Fruit fly (Drosophila melanogaster) whole organism, embryonic: ENCODE results near the gene CG46465.

Source experiments
- Adf1 ChIP-seq: fragments of 200-800 bp; sonication (Bioruptor generic); IDR thresholded peaks from 2 replicates; pipeline ENCODE4 v1.3.6; 2022; ENCODE audit warnings: missing biosample characterization, missing genetic modification characterization
- Aef1 ChIP-seq: fragments of 200-800 bp; sonication (Bioruptor generic); IDR thresholded peaks from 3 replicates; pipeline ENCODE4 v1.3.6; 2022; ENCODE audit warnings: missing biosample characterization, missing genetic modification characterization
- Awh ChIP-seq: fragments of 200-800 bp; sonication (Bioruptor generic); IDR thresholded peaks from 2 replicates; pipeline ENCODE4, ENCODE4 v1.3.6; 2022; ENCODE audit warnings: missing biosample characterization, missing genetic modification characterization
- CG10366 ChIP-seq: fragments of 200-800 bp; sonication (Bioruptor generic); IDR thresholded peaks from 2 replicates; pipeline ENCODE4 v1.3.6; 2022; ENCODE audit warnings: missing biosample characterization, missing genetic modification characterization
- CG10979 ChIP-seq: fragments of 200-800 bp; sonication (Bioruptor generic); optimal IDR thresholded peaks from 2 replicates; lab custom pipeline; 2018; ENCODE audit warnings: missing biosample characterization, mild to moderate bottlenecking, missing genetic modification characterization, moderate library complexity
- CG12769 ChIP-seq: fragments of 200-800 bp; sonication (Bioruptor generic); optimal IDR thresholded peaks from 2 replicates; lab custom pipeline; 2019; ENCODE audit warnings: missing biosample characterization, mild to moderate bottlenecking, missing genetic modification characterization, moderate library complexity
- CG12942 ChIP-seq: fragments of 200-800 bp; sonication (Bioruptor generic); optimal IDR thresholded peaks from 3 replicates; lab custom pipeline; 2016; ENCODE audit warnings: missing biosample characterization, missing genetic modification characterization
- CG13287 ChIP-seq: fragments of 200-800 bp; sonication (Bioruptor generic); IDR thresholded peaks from 2 replicates; pipeline ENCODE4 v1.3.6; 2022; ENCODE audit warnings: missing biosample characterization, missing genetic modification characterization; ENCODE audit not compliant: partially characterized antibody
- CG13296 ChIP-seq: fragments of 200-800 bp; sonication (Bioruptor generic); optimal IDR thresholded peaks from 3 replicates; lab custom pipeline; 2018; ENCODE audit warnings: missing biosample characterization, mild to moderate bottlenecking, missing genetic modification characterization
- CG13424 ChIP-seq: fragments of 200-800 bp; sonication (Bioruptor generic); optimal IDR thresholded peaks from 2 replicates; lab custom pipeline; 2019; ENCODE audit warnings: missing biosample characterization, mild to moderate bottlenecking, missing genetic modification characterization, moderate library complexity
- CG14050 ChIP-seq: fragments of 200-800 bp; sonication (Bioruptor generic); IDR thresholded peaks from 3 replicates; pipeline ENCODE4 v1.3.6; 2022; ENCODE audit warnings: missing biosample characterization, missing genetic modification characterization
- CG14667 ChIP-seq: fragments of 200-800 bp; sonication (Bioruptor generic); IDR thresholded peaks from 2 replicates; pipeline ENCODE4 v1.3.6; 2022; ENCODE audit warnings: missing biosample characterization, missing genetic modification characterization
- CG15514 ChIP-seq: fragments of 200-800 bp; sonication (Bioruptor generic); optimal IDR thresholded peaks from 3 replicates; lab custom pipeline; 2017; ENCODE audit warnings: missing biosample characterization, missing genetic modification characterization, mild to moderate bottlenecking, moderate library complexity, missing genetic modification reagents
- CG17802 ChIP-seq: fragments of 200-800 bp; sonication (Bioruptor generic); optimal IDR thresholded peaks from 2 replicates; lab custom pipeline; 2018; ENCODE audit warnings: missing biosample characterization, mild to moderate bottlenecking, missing genetic modification characterization, moderate library complexity
- CG1792 ChIP-seq: fragments of 200-800 bp; sonication (Bioruptor generic); optimal IDR thresholded peaks from 2 replicates; lab custom pipeline; 2016; ENCODE audit warnings: missing biosample characterization, missing genetic modification characterization
- CG2678 ChIP-seq: fragments of 200-800 bp; sonication (Bioruptor generic); optimal IDR thresholded peaks from 3 replicates; lab custom pipeline; 2019; ENCODE audit warnings: missing biosample characterization, mild to moderate bottlenecking, missing genetic modification characterization, moderate library complexity
- CG3995 ChIP-seq: fragments of 200-800 bp; sonication (Bioruptor generic); optimal IDR thresholded peaks from 3 replicates; lab custom pipeline; 2016; ENCODE audit warnings: missing biosample characterization, missing genetic modification characterization
- CG4424 ChIP-seq: fragments of 200-800 bp; sonication (Bioruptor generic); optimal IDR thresholded peaks from 3 replicates; lab custom pipeline; 2016; ENCODE audit warnings: missing biosample characterization, missing genetic modification characterization
- CG4820 ChIP-seq: fragments of 200-800 bp; sonication (Bioruptor generic); optimal IDR thresholded peaks from 3 replicates; lab custom pipeline; 2016; ENCODE audit warnings: missing biosample characterization, missing genetic modification characterization
- CG4854 ChIP-seq: fragments of 200-800 bp; sonication (Bioruptor generic); optimal IDR thresholded peaks from 2 replicates; lab custom pipeline; 2016; ENCODE audit warnings: missing biosample characterization, missing genetic modification characterization, inconsistent platforms
- CG5180 ChIP-seq: fragments of 200-800 bp; sonication (Bioruptor generic); optimal IDR thresholded peaks from 3 replicates; lab custom pipeline; 2017; ENCODE audit warnings: missing biosample characterization, missing genetic modification characterization, mild to moderate bottlenecking, moderate library complexity, missing genetic modification reagents
- CG7271 ChIP-seq: fragments of 200-800 bp; sonication (Bioruptor generic); optimal IDR thresholded peaks from 2 replicates; lab custom pipeline; 2018; ENCODE audit warnings: missing biosample characterization, mild to moderate bottlenecking, missing genetic modification characterization, moderate library complexity
- CG7745 ChIP-seq: fragments of 200-800 bp; sonication (Bioruptor generic); optimal IDR thresholded peaks from 2 replicates; lab custom pipeline; 2018; ENCODE audit warnings: missing biosample characterization, mild to moderate bottlenecking, missing genetic modification characterization, moderate library complexity
- CG8290 ChIP-seq, 3 experiments: fragments of 200-800 bp; sonication (Bioruptor generic); optimal IDR thresholded peaks; 2 replicates each; lab custom pipeline; 2016 to 2019; ENCODE audit warnings: missing biosample characterization in 3 of 3, missing genetic modification characterization in 3 of 3, mild to moderate bottlenecking in 2 of 3, moderate library complexity in 1 of 3
- CG9876 ChIP-seq: fragments of 200-800 bp; sonication (Bioruptor generic); optimal IDR thresholded peaks from 2 replicates; lab custom pipeline; 2016; ENCODE audit warnings: missing biosample characterization, missing genetic modification characterization
- D19B ChIP-seq: fragments of 200-800 bp; sonication (Bioruptor generic); optimal IDR thresholded peaks from 2 replicates; lab custom pipeline; 2017; ENCODE audit warnings: missing biosample characterization, mild to moderate bottlenecking, missing genetic modification characterization
- Doc2 ChIP-seq: fragments of 200-800 bp; sonication (Bioruptor generic); IDR thresholded peaks from 2 replicates; pipeline ENCODE4 v1.3.6; 2022; ENCODE audit warnings: missing biosample characterization, missing genetic modification characterization
- ERR ChIP-seq: fragments of 200-800 bp; sonication (Bioruptor generic); optimal IDR thresholded peaks from 2 replicates; lab custom pipeline; 2016; ENCODE audit warnings: missing biosample characterization, missing genetic modification characterization
- HLHmδ ChIP-seq: fragments of 200-800 bp; sonication (Bioruptor generic); optimal IDR thresholded peaks from 2 replicates; lab custom pipeline; 2018; ENCODE audit warnings: missing biosample characterization, mild to moderate bottlenecking, missing genetic modification characterization, moderate library complexity
- HmgZ ChIP-seq: fragments of 200-800 bp; sonication (Bioruptor generic); optimal IDR thresholded peaks from 2 replicates; lab custom pipeline; 2018; ENCODE audit warnings: missing biosample characterization, mild to moderate bottlenecking, missing genetic modification characterization
- Hmr ChIP-seq: fragments of 200-800 bp; sonication (Bioruptor generic); optimal IDR thresholded peaks from 3 replicates; lab custom pipeline; 2017; ENCODE audit warnings: mild to moderate bottlenecking, missing biosample characterization, missing genetic modification reagents, missing genetic modification characterization
- Hsf ChIP-seq: fragments of 200-800 bp; sonication (Bioruptor generic); optimal IDR thresholded peaks from 3 replicates; lab custom pipeline; 2016; ENCODE audit warnings: missing biosample characterization, missing genetic modification characterization
- MESR4 ChIP-seq: fragments of 200-800 bp; sonication (Bioruptor generic); optimal IDR thresholded peaks from 2 replicates; lab custom pipeline; 2018; ENCODE audit warnings: missing biosample characterization, mild to moderate bottlenecking, missing genetic modification characterization, moderate library complexity
- Max ChIP-seq: fragments of 200-800 bp; sonication (Bioruptor generic); optimal IDR thresholded peaks from 2 replicates; lab custom pipeline; 2016; ENCODE audit warnings: missing biosample characterization, mild to moderate bottlenecking, missing genetic modification characterization
- PHDP ChIP-seq: fragments of 200-800 bp; sonication (Bioruptor generic); optimal IDR thresholded peaks from 3 replicates; lab custom pipeline; 2018; ENCODE audit warnings: missing biosample characterization, mild to moderate bottlenecking, missing genetic modification characterization, moderate library complexity
- Six4 ChIP-seq: fragments of 200-800 bp; sonication (Bioruptor generic); optimal IDR thresholded peaks from 2 replicates; lab custom pipeline; 2016; ENCODE audit warnings: missing biosample characterization, missing genetic modification characterization
- Stat92E ChIP-seq, 3 experiments: fragments of >200 bp in 2 of 3; fragments of 200-800 bp in 1 of 3; sonication (Bioruptor generic) in 1 of 3; optimal IDR thresholded peaks; 2 replicates each; lab custom pipeline; 2017 to 2019; ENCODE audit warnings: missing biosample characterization in 3 of 3, missing genetic modification characterization in 3 of 3, mild to moderate bottlenecking in 1 of 3, moderate library complexity in 1 of 3
- abd-A ChIP-seq: fragments of 200-800 bp; sonication (Bioruptor generic); optimal IDR thresholded peaks from 3 replicates; lab custom pipeline; 2019; ENCODE audit warnings: missing biosample characterization, mild to moderate bottlenecking, missing genetic modification characterization, moderate library complexity
- ash1 ChIP-seq: fragments of 200-800 bp; sonication (Bioruptor generic); optimal IDR thresholded peaks from 2 replicates; lab custom pipeline; 2018; ENCODE audit warnings: missing biosample characterization, mild to moderate bottlenecking, missing genetic modification characterization
- bowl ChIP-seq: fragments of 200-800 bp; sonication (Bioruptor generic); IDR thresholded peaks from 2 replicates; pipeline ENCODE4 v1.3.6; 2022; ENCODE audit warnings: missing biosample characterization, missing genetic modification characterization
- btn ChIP-seq: fragments of 200-800 bp; sonication (Bioruptor generic); optimal IDR thresholded peaks from 2 replicates; lab custom pipeline; 2016; ENCODE audit warnings: missing biosample characterization, missing genetic modification characterization
- en ChIP-seq: fragments of 200-800 bp; sonication (Bioruptor generic); optimal IDR thresholded peaks from 2 replicates; lab custom pipeline; 2016; ENCODE audit warnings: missing biosample characterization, missing genetic modification characterization
- fd102C ChIP-seq: fragments of 200-800 bp; sonication (Bioruptor generic); optimal IDR thresholded peaks from 2 replicates; lab custom pipeline; 2018; ENCODE audit warnings: missing biosample characterization, mild to moderate bottlenecking, missing genetic modification characterization, moderate library complexity
- inv ChIP-seq: fragments of 200-800 bp; sonication (Bioruptor generic); IDR thresholded peaks from 2 replicates; pipeline ENCODE4 v1.3.6; 2022; ENCODE audit warnings: missing biosample characterization, missing genetic modification characterization; ENCODE audit not compliant: partially characterized antibody
- nau ChIP-seq: fragments of 200-800 bp; sonication (Bioruptor generic); optimal IDR thresholded peaks from 3 replicates; lab custom pipeline; 2017; ENCODE audit warnings: missing biosample characterization, mild to moderate bottlenecking, missing genetic modification characterization, missing genetic modification reagents
- psq ChIP-seq: fragments of 200-800 bp; sonication (Bioruptor generic); optimal IDR thresholded peaks from 2 replicates; lab custom pipeline; 2017; ENCODE audit warnings: missing biosample characterization, missing genetic modification characterization
- ranshi ChIP-seq: fragments of 200-800 bp; sonication (Bioruptor generic); IDR thresholded peaks from 2 replicates; pipeline ENCODE4 v1.3.6; 2022; ENCODE audit warnings: missing biosample characterization, missing genetic modification characterization
- sima ChIP-seq: fragments of 200-800 bp; sonication (Bioruptor generic); optimal IDR thresholded peaks from 2 replicates; lab custom pipeline; 2016; ENCODE audit warnings: missing biosample characterization, missing genetic modification characterization
- sob ChIP-seq: fragments of 200-800 bp; sonication (Bioruptor generic); IDR thresholded peaks from 2 replicates; pipeline ENCODE4 v1.3.6; 2022; ENCODE audit warnings: missing biosample characterization, missing genetic modification characterization
- z ChIP-seq: fragments of 200-800 bp; sonication (Bioruptor generic); IDR thresholded peaks from 3 replicates; pipeline ENCODE4 v1.3.6; 2022; ENCODE audit warnings: missing biosample characterization, missing genetic modification characterization
- zen2 ChIP-seq: fragments of 200-800 bp; sonication (Bioruptor generic); IDR thresholded peaks from 3 replicates; pipeline ENCODE4 v1.3.6; 2022; ENCODE audit warnings: missing biosample characterization, missing genetic modification characterization; ENCODE audit not compliant: partially characterized antibody

CG46465 gene

dm6 chr2L:19019160-19019592 lies 26.9 kb downstream of the CG46465 start (continued):
- TF ChIP-seq Six4 (no peak), CG1792 (GFP tag; lab: Kevin White, UChicago) (no peak), zen2 (GFP tag; lab: Robert Waterston, UW) (no peak), CG15514 (GFP tag; lab: Kevin White, UChicago) (no peak), CG3995 (GFP tag; lab: Kevin White, UChicago) (no peak), CG14050 (GFP tag; lab: Robert Waterston, UW) (no peak), CG4424 (peak; percentile 35), abd-A (tag; lab: Kevin White, UChicago) (no peak), CG17802 (tag; lab: Kevin White, UChicago) (no peak), inv (no peak), CG12942 (GFP tag; lab: Kevin White, UChicago) (no peak), btn (no peak), ranshi (GFP tag; lab: Robert Waterston, UW) (no peak), D19B (GFP tag; lab: Kevin White, UChicago) (no peak), psq (GFP tag; lab: Kevin White, UChicago) (no peak), ash1 (no peak), HLHmδ (GFP tag; lab: Kevin White, UChicago) (no peak), Hsf (GFP tag; lab: Kevin White, UChicago) (peak; percentile 23), CG4820 (no peak), CG8290 (GFP tag; optimal IDR thresholded peaks at IDR 0.05; lab: Kevin White, UChicago) (no peak), CG8290 (tag; optimal IDR thresholded peaks at IDR 0.05; lab: Kevin White, UChicago) (no peak), PHDP (tag; lab: Kevin White, UChicago) (no peak), Doc2 (GFP tag; lab: Robert Waterston, UW) (no peak), Awh (GFP tag; lab: Robert Waterston, UW) (no peak), Max (GFP tag; lab: Kevin White, UChicago) (no peak), CG10366 (GFP tag; lab: Robert Waterston, UW) (no peak), sob (no peak), sima (GFP tag; lab: Kevin White, UChicago) (no peak), MESR4 (GFP tag; lab: Kevin White, UChicago) (no peak), CG13424 (peak; percentile 43), CG7271 (tag; lab: Kevin White, UChicago) (no peak), CG13296 (GFP tag; lab: Kevin White, UChicago) (peak; percentile 11), CG13287 (no peak), CG9876 (GFP tag; lab: Kevin White, UChicago) (no peak), ERR (GFP tag; lab: Kevin White, UChicago) (no peak), Aef1 (GFP tag; lab: Robert Waterston, UW) (no peak), Stat92E (GFP tag; optimal IDR thresholded peaks at IDR 0.05; lab: Kevin White, UChicago) (no peak), z (GFP tag; lab: Robert Waterston, UW) (no peak), en (no peak), CG12769 (peak; percentile 3), CG5180 (peak; percentile 10), CG4854 (GFP tag; lab: Kevin White, UChicago) (no peak), CG7745 (tag; lab: Kevin White, UChicago) (no peak), nau (GFP tag; lab: Kevin White, UChicago) (no peak), HmgZ (tag; lab: Kevin White, UChicago) (no peak), CG14667 (GFP tag; lab: Robert Waterston, UW) (no peak), bowl (GFP tag; lab: Robert Waterston, UW) (no peak), Adf1 (GFP tag; lab: Robert Waterston, UW) (no peak), CG10979 (tag; lab: Kevin White, UChicago) (peak; percentile 22), fd102C (GFP tag; lab: Kevin White, UChicago) (no peak), Hmr (peak; percentile 54), CG2678 (tag; lab: Kevin White, UChicago) (peak; percentile 71)
